Fruit fly (Drosophila melanogaster): ENCODE measurements around the gene Wdr24.
A peak's percentile ranks its signal among the peaks of the same experiment; 100 is the strongest.

The Wdr24 gene

dm6 chr3R:29781874-29782273, 37.0 kb upstream of the Wdr24 start (continued):
- TF ChIP-seq vfl (GFP tag; optimal IDR thresholded peaks at IDR 0.05) (no peak), phol (tag; optimal IDR thresholded peaks at IDR 0.05) (no peak), CG13624 (GFP tag; optimal IDR thresholded peaks at IDR 0.05) (no peak), CG6683 (GFP tag; optimal IDR thresholded peaks at IDR 0.05) (no peak), ara (GFP tag; IDR thresholded peaks at IDR 0.05) (0 out of 2 replicates have a peak, but pooled peaks have one; percentile 28), Hr78 (GFP tag; optimal IDR thresholded peaks at IDR 0.05) (peak in 1 of 2 experiments; percentile 56), CG3847 (GFP tag; IDR thresholded peaks at IDR 0.05) (no peak), CG6254 (GFP tag; optimal IDR thresholded peaks at IDR 0.05) (peak; percentile 44), CG4707 (GFP tag; optimal IDR thresholded peaks at IDR 0.05) (no peak), Sox100B (GFP tag; optimal IDR thresholded peaks at IDR 0.05) (peak; percentile 2), CG8281 (tag; optimal IDR thresholded peaks at IDR 0.05) (peak; percentile 72), sens-2 (GFP tag; IDR thresholded peaks at IDR 0.05) (no peak), caup (GFP tag; optimal IDR thresholded peaks at IDR 0.05; ENCODE audit: severe bottlenecking) (no peak), zen (tag; optimal IDR thresholded peaks at IDR 0.05) (no peak), NFAT (GFP tag; IDR thresholded peaks at IDR 0.05) (0 out of 2 replicates have a peak, but pooled peaks have one; percentile 11), CoRest (tag; optimal IDR thresholded peaks at IDR 0.05) (no peak), CG32772 (GFP tag; IDR thresholded peaks at IDR 0.05) (peak; percentile 20; the same call in 1 of the 2 replicates), gce (GFP tag; IDR thresholded peaks at IDR 0.05) (no peak), ro (GFP tag; IDR thresholded peaks at IDR 0.05) (no peak), B-H2 (GFP tag; optimal IDR thresholded peaks at IDR 0.05) (no peak), CrebB (tag; optimal IDR thresholded peaks at IDR 0.05) (no peak), CG8765 (GFP tag; IDR thresholded peaks at IDR 0.05) (no peak), exex (tag; optimal IDR thresholded peaks at IDR 0.05) (peak; percentile 65), odd (GFP tag; optimal IDR thresholded peaks at IDR 0.05) (peak; percentile 9), toy (GFP tag; IDR thresholded peaks at IDR 0.05) (no peak), cato (GFP tag; optimal IDR thresholded peaks at IDR 0.05; ENCODE audit: borderline replicate concordance) (no peak), CG2889 (GFP tag; IDR thresholded peaks at IDR 0.05) (no peak), Mad (GFP tag; optimal IDR thresholded peaks at IDR 0.05) (no peak), Stat92E (GFP tag; optimal IDR thresholded peaks at IDR 0.05) (no peak), kni (GFP tag; optimal IDR thresholded peaks at IDR 0.05) (peak; percentile 24), lab (GFP tag; optimal IDR thresholded peaks at IDR 0.05) (peak; percentile 0), CG15601 (tag; optimal IDR thresholded peaks at IDR 0.05) (peak; percentile 91), lola (GFP tag; optimal IDR thresholded peaks at IDR 0.05) (no peak), BtbVII (GFP tag; optimal IDR thresholded peaks at IDR 0.05) (no peak), Doc2 (GFP tag; IDR thresholded peaks at IDR 0.05) (no peak), CG9437 (GFP tag; optimal IDR thresholded peaks at IDR 0.05) (no peak), mld (GFP tag; IDR thresholded peaks at IDR 0.05; ENCODE audit: partially characterized antibody) (no peak), CG11247 (GFP tag; IDR thresholded peaks at IDR 0.05) (no peak), vvl (GFP tag; IDR thresholded peaks at IDR 0.05) (0 out of 2 replicates have a peak, but pooled peaks have one; percentile 8), CG10543 (GFP tag; optimal IDR thresholded peaks at IDR 0.05) (peak; percentile 62), schlank (tag; optimal IDR thresholded peaks at IDR 0.05) (no peak), CG2202 (tag; optimal IDR thresholded peaks at IDR 0.05) (no peak), sqz (GFP tag; optimal IDR thresholded peaks at IDR 0.05) (no peak), CG7839 (tag; optimal IDR thresholded peaks at IDR 0.05) (no peak), Pdp1 (GFP tag; optimal IDR thresholded peaks at IDR 0.05) (peak in 1 of 2 experiments; percentile 94)
